Worm (Caenorhabditis elegans) whole organism, early embryonic: Measurements from ENCODE around the gene Y26G10.4.

Experiments used
- B0310.2 ChIP-seq: sonication (generic microtip); optimal IDR thresholded peaks from 2 replicates; lab custom pipeline; 2016; ENCODE audit warnings: mild to moderate bottlenecking, missing genetic modification characterization, missing compliant biosample characterization
- F13C5.2 ChIP-seq: sonication (generic microtip); optimal IDR thresholded peaks from 2 replicates; lab custom pipeline; 2017; ENCODE audit warnings: mild to moderate bottlenecking, missing genetic modification characterization, inconsistent platforms, missing compliant biosample characterization
- aly-1 ChIP-seq: sonication (generic microtip); optimal IDR thresholded peaks from 2 replicates; lab custom pipeline; 2016; ENCODE audit warnings: missing genetic modification characterization, missing compliant biosample characterization
- ama-1 ChIP-seq: fragments of 150-350 bp; optimal IDR thresholded peaks from 2 replicates; lab custom pipeline; 2014
- ceh-13 ChIP-seq: fragments of 200-800 bp; sonication (Bioruptor generic); optimal IDR thresholded peaks from 2 replicates; lab custom pipeline; 2018; ENCODE audit warnings: mild to moderate bottlenecking, missing genetic modification characterization, missing compliant biosample characterization
- ceh-36 ChIP-seq: sonication (generic microtip); optimal IDR thresholded peaks from 2 replicates; lab custom pipeline; 2016; ENCODE audit warnings: missing genetic modification characterization, inconsistent platforms, missing compliant biosample characterization
- ets-7 ChIP-seq: sonication (generic microtip); optimal IDR thresholded peaks from 2 replicates; lab custom pipeline; 2016; ENCODE audit warnings: missing genotype, missing genetic modification characterization, missing compliant biosample characterization
- flt-1 ChIP-seq: fragments of 200-800 bp; sonication (Bioruptor generic); IDR thresholded peaks from 2 replicates; pipeline ENCODE4 v1.3.6; 2022; ENCODE audit warnings: missing genetic modification characterization, missing compliant biosample characterization
- hmbx-1 ChIP-seq: sonication (generic microtip); optimal IDR thresholded peaks from 2 replicates; lab custom pipeline; 2016; ENCODE audit warnings: mild to moderate bottlenecking, missing genetic modification characterization, missing compliant biosample characterization
- hmg-4 ChIP-seq: fragments of 200-800 bp; sonication (Bioruptor generic); optimal IDR thresholded peaks from 2 replicates; lab custom pipeline; 2018; ENCODE audit warnings: mild to moderate bottlenecking, missing genetic modification characterization, missing compliant biosample characterization
- hnd-1 ChIP-seq: sonication (generic microtip); optimal IDR thresholded peaks from 2 replicates; lab custom pipeline; 2016; ENCODE audit warnings: missing genetic modification characterization, missing compliant biosample characterization
- pes-1 ChIP-seq: fragments of 200-800 bp; sonication (Bioruptor generic); IDR thresholded peaks from 2 replicates; pipeline ENCODE4 v1.3.6; 2022; ENCODE audit warnings: missing genetic modification reagents, missing genetic modification characterization, missing compliant biosample characterization
- scrt-1 ChIP-seq: fragments of 200-800 bp; sonication (Bioruptor generic); IDR thresholded peaks from 2 replicates; pipeline ENCODE4 v1.3.6; 2022; ENCODE audit warnings: missing genetic modification characterization, missing compliant biosample characterization
- sea-1 ChIP-seq: fragments of 200-800 bp; sonication (Bioruptor generic); conservative IDR thresholded peaks from 2 replicates; pipeline ENCODE4 v1.3.6; 2022; ENCODE audit warnings: missing genetic modification characterization, missing compliant biosample characterization
- tbx-11 ChIP-seq: fragments of 200-800 bp; sonication (Bioruptor generic); IDR thresholded peaks from 2 replicates; pipeline ENCODE4 v1.3.6; 2022; ENCODE audit warnings: missing genetic modification characterization, missing compliant biosample characterization
- tbx-37 ChIP-seq: fragments of 200-800 bp; sonication (Bioruptor generic); conservative IDR thresholded peaks from 2 replicates; pipeline ENCODE4 v1.3.6; 2022; ENCODE audit warnings: missing genetic modification reagents, missing genetic modification characterization, missing compliant biosample characterization
- tra-4 ChIP-seq: sonication (generic microtip); optimal IDR thresholded peaks from 2 replicates; lab custom pipeline; 2017; ENCODE audit warnings: missing genetic modification characterization, missing compliant biosample characterization

Y26G10.4 gene

DNA sequence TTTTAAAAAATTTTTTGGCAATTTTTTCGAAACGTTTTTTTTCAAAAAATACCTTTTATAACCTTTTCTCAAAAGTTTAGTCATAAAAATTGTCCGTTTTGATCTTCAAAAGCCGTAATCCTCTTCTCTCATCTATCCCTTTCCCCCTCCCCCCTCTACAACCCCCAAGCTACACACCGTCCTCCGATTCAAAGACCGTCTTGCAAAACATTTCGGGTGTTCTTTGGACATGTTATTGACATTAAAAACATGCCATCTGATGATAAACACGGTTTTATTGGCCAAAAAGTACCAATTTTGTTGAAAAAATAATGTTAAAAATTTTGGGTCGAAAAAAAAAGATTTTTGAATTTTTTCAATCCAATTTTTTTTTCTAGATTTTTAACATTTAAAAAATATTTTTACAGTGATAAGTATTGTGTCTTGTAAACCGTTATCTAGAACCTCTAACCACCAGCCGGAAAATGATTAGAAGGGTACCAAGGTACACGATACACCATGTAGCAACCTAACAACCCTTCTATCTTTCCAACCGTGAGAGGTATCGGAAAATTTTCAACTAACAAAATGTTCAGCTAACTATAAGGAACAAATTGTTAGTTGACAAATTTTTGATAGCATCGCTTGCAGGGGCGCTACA is 24.3 kb upstream of the Y26G10.4 start:
- TF ChIP-seq scrt-1 (GFP tag; lab: Robert Waterston, UW) (no peak), tbx-11 (GFP tag; lab: Robert Waterston, UW) (no peak), B0310.2 (no peak), tra-4 (tag; lab: Kevin White, UChicago) (no peak), pes-1 (GFP tag; lab: Robert Waterston, UW) (no peak), ceh-36 (tag; lab: Kevin White, UChicago) (no peak), hmbx-1 (tag; lab: Kevin White, UChicago) (no peak), F13C5.2 (tag; lab: Kevin White, UChicago) (no peak), tbx-37 (GFP tag; lab: Robert Waterston, UW) (no peak), ceh-13 (GFP tag; lab: Kevin White, UChicago) (no peak), hnd-1 (tag; lab: Kevin White, UChicago) (no peak)

DNA sequence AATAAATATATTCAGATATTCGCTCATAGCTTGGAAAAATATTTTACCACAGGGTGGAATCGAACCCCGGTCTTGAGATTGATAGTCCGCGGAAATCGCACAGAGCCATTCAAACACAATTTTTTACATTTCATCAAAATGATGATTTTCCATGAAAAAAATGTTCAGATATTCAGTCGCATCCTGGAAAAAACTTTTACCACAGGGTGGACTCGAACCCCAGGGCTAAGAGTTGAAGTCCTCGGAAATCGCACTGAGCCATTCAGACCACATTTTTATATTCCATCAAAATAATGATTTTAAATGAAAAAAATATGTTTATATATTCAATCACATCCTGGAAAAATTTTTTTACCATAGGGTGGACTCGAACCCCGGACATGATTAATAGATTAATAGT is 23.6 kb upstream of the Y26G10.4 start:
- TF ChIP-seq tbx-37 (GFP tag; lab: Robert Waterston, UW) (no peak), tra-4 (tag; lab: Kevin White, UChicago) (no peak), hmbx-1 (tag; lab: Kevin White, UChicago) (no peak), hmg-4 (GFP tag; lab: Kevin White, UChicago) (no peak), tbx-11 (GFP tag; lab: Robert Waterston, UW) (no peak), ets-7 (no peak), scrt-1 (GFP tag; lab: Robert Waterston, UW) (no peak), flt-1 (GFP tag; lab: Robert Waterston, UW) (no peak), B0310.2 (no peak), ama-1 (lab: Kevin White, UChicago) (no peak), ceh-36 (tag; lab: Kevin White, UChicago) (no peak), F13C5.2 (tag; lab: Kevin White, UChicago) (no peak), sea-1 (GFP tag; lab: Robert Waterston, UW) (no peak), ceh-13 (GFP tag; lab: Kevin White, UChicago) (no peak), aly-1 (tag; lab: Kevin White, UChicago) (no peak), hnd-1 (tag; lab: Kevin White, UChicago) (no peak)

DNA sequence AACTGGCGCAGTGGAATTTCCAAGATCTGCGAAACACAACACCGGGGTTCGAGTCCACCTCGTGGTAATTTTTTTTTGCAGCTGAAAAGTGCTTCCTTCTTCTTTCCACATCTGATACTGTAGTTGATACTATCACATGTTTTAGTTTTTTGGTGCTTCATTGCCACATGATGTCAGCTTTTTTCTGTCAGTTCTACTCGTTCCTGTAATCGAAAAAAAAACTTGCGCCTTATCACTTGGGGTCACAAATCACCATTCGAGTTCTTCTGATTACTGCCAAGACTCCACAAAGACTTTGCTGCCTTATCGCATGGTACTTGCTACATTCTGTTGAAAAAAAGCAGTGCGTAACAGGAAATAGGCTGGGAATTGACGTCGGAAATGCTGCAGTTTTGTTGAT is 22.7 kb upstream of the Y26G10.4 start:
- TF ChIP-seq scrt-1 (GFP tag; lab: Robert Waterston, UW) (no peak), ama-1 (lab: Kevin White, UChicago) (no peak), F13C5.2 (tag; lab: Kevin White, UChicago) (no peak), hmbx-1 (tag; lab: Kevin White, UChicago) (no peak), ets-7 (no peak), ceh-13 (GFP tag; lab: Kevin White, UChicago) (no peak), B0310.2 (no peak)

DNA sequence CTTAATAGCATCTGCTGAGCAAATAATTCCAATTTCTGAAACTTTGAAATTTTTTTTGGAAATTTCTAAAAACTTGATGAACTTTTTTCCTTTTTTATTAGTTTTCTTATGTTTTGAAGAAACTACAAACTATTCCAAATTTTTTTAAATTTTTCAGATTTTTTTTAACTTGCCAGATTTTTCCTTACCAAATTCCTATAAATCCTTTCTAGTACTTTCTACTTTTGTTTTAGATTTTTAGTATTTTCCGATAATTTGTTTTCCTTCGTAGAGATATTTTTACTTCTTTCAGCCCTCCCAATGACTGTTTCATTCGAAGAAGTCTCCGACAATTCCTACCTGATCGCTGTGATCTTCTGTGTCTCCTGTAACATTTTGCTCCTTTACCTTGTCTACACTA is 19.6 kb upstream of the Y26G10.4 start, which contains the start of gene str-77:
Gene str-77, plus strand, starts transcription at position 301 of the 400 bp plus-strand sequence.
- TF ChIP-seq hmbx-1 (tag; lab: Kevin White, UChicago) (no peak), tbx-11 (GFP tag; lab: Robert Waterston, UW) (no peak), B0310.2 (no peak), ceh-36 (tag; lab: Kevin White, UChicago) (no peak), tbx-37 (GFP tag; lab: Robert Waterston, UW) (no peak)

DNA sequence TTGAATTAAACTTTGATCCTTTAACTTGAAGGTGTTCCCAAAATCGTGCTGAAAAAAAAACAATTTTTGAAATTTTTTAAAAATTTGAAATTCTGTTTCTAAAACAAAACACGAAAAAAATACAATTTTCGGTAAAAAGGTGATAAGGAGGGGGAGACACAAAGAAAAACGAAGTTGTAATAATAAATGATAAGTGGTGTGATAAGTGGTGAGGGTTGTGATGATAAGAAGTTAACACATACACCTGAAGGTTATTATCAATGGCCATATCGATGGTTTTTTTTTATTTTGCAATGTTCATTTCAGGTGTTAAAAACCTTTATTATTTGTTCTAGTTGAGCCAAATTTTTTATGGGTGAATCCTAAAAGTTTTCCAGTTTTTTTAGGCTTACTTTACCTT is 15.3 kb upstream of the Y26G10.4 start, which contains the start of gene twk-33:
Gene twk-33, minus strand, starts transcription at position 48 of the 400 bp plus-strand sequence.
- TF ChIP-seq tra-4 (tag; lab: Kevin White, UChicago) = no peak
- TF ChIP-seq hmg-4 (GFP tag; lab: Kevin White, UChicago) = no peak
- no peak for TF ChIP-seq tbx-37 (GFP tag; lab: Robert Waterston, UW)
- no peak for TF ChIP-seq aly-1 (tag; lab: Kevin White, UChicago)
- no peak for TF ChIP-seq sea-1 (GFP tag; lab: Robert Waterston, UW)
- no peak for TF ChIP-seq ceh-36 (tag; lab: Kevin White, UChicago)
- TF ChIP-seq hmbx-1 (tag; lab: Kevin White, UChicago) = no peak
- TF ChIP-seq flt-1 (GFP tag; lab: Robert Waterston, UW) = no peak

DNA sequence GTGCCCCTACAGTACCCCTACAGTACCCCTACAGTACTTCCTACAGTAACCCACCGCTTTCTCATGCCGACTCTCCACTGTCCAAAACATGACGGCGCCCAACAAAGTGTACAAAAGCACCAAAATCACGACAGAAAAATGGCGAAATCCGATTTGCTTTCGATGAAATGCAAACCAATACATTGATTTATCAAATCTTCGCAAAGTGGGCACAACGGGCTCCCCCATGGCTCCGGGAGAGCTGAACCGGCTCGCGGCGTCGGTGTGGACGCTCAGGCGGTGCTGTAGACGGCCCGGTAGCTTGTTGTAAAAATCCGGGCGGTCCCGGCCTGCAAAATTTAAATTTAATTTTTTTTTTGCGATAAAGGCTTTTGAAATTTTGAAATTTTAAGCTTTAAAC is 13.4 kb upstream of the Y26G10.4 start:
- TF ChIP-seq tra-4 (tag; lab: Kevin White, UChicago) (no peak), hmbx-1 (tag; lab: Kevin White, UChicago) (no peak), scrt-1 (GFP tag; lab: Robert Waterston, UW) (no peak), tbx-11 (GFP tag; lab: Robert Waterston, UW) (no peak), B0310.2 (no peak), flt-1 (GFP tag; lab: Robert Waterston, UW) (no peak), ets-7 (no peak), hnd-1 (tag; lab: Kevin White, UChicago) (no peak), aly-1 (tag; lab: Kevin White, UChicago) (no peak), ceh-36 (tag; lab: Kevin White, UChicago) (no peak), F13C5.2 (tag; lab: Kevin White, UChicago) (no peak), hmg-4 (GFP tag; lab: Kevin White, UChicago) (no peak)

DNA sequence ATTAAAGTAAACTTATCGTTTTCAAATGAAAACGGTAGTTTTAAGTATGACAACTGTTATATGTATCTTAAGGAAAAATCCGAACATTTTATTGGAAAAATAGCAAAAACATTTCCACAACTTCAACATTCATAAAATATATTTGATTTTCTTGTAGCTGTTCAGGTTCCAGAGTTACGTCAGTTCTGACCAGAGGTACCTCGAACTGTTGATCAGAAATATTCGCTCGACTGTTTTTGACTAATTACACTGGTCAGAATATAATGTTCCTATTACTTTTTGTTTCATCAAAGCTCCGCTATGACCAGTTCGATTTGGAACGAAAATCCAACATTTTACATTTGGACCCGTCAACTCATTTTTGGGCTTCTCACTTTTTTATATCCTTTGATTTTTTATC is 8.0 kb upstream of the Y26G10.4 start, which contains the start of gene srh-31:
Gene srh-31, plus strand, starts transcription at position 301 of the 400 bp plus-strand sequence.
- TF ChIP-seq tra-4 (tag; lab: Kevin White, UChicago) = no peak
- no peak for TF ChIP-seq tbx-37 (GFP tag; lab: Robert Waterston, UW)
- TF ChIP-seq flt-1 (GFP tag; lab: Robert Waterston, UW) = no peak
- no peak for TF ChIP-seq tbx-11 (GFP tag; lab: Robert Waterston, UW)
- TF ChIP-seq ceh-13 (GFP tag; lab: Kevin White, UChicago) = no peak
- TF ChIP-seq ceh-36 (tag; lab: Kevin White, UChicago) = no peak
- TF ChIP-seq B0310.2 = no peak
- TF ChIP-seq hmbx-1 (tag; lab: Kevin White, UChicago) = no peak
- no peak for TF ChIP-seq ets-7
- TF ChIP-seq F13C5.2 (tag; lab: Kevin White, UChicago) = no peak
- no peak for TF ChIP-seq aly-1 (tag; lab: Kevin White, UChicago)
- TF ChIP-seq hnd-1 (tag; lab: Kevin White, UChicago) = no peak
- TF ChIP-seq sea-1 (GFP tag; lab: Robert Waterston, UW) = no peak
